Fruit fly (Drosophila melanogaster) whole organism, wandering third instar larva: ENCODE data around the gene CG10338.

Source experiments
- Abd-B ChIP-seq: fragments of >200 bp; optimal IDR thresholded peaks from 2 replicates; lab custom pipeline; 2017; ENCODE audit warnings: missing biosample characterization, missing genetic modification characterization
- CG32264 ChIP-seq: fragments of 200-800 bp; sonication (Bioruptor generic); optimal IDR thresholded peaks from 2 replicates; lab custom pipeline; 2016; ENCODE audit warnings: missing biosample characterization, missing genetic modification characterization
- CrebA ChIP-seq: fragments of 200-800 bp; sonication (Bioruptor generic); optimal IDR thresholded peaks from 2 replicates; lab custom pipeline; 2016; ENCODE audit warnings: missing biosample characterization, mild to moderate bottlenecking, missing genetic modification characterization, borderline replicate concordance
- Dfd ChIP-seq: fragments of >200 bp; optimal IDR thresholded peaks from 2 replicates; lab custom pipeline; 2017; ENCODE audit warnings: missing biosample characterization, missing genetic modification characterization
- Dif ChIP-seq: fragments of 200-275, 200-300 bp; sonication (Bioruptor generic); optimal IDR thresholded peaks from 2 replicates; lab custom pipeline; 2018; ENCODE audit warnings: missing biosample characterization, missing genetic modification characterization; ENCODE audit not compliant: partially characterized antibody
- Hr83 ChIP-seq: fragments of 200-300 bp; sonication (Bioruptor generic); optimal IDR thresholded peaks from 2 replicates; lab custom pipeline; 2016; ENCODE audit warnings: missing biosample characterization, mild to moderate bottlenecking, missing genetic modification characterization, moderate library complexity; ENCODE audit not compliant: poor library complexity, severe bottlenecking
- Jra ChIP-seq: sonication (Bioruptor generic); optimal IDR thresholded peaks from 2 replicates; lab custom pipeline; 2016; ENCODE audit warnings: missing biosample characterization, missing genetic modification characterization
- Mio ChIP-seq: sonication (Bioruptor generic); optimal IDR thresholded peaks from 2 replicates; lab custom pipeline; 2016; ENCODE audit warnings: missing biosample characterization, missing genetic modification characterization
- OdsH ChIP-seq: fragments of 200-800 bp; sonication (Bioruptor generic); optimal IDR thresholded peaks from 2 replicates; lab custom pipeline; 2016; ENCODE audit warnings: missing biosample characterization, mild to moderate bottlenecking, missing genetic modification characterization
- Rel ChIP-seq, 2 experiments: fragments of 200-800 bp; sonication (Bioruptor generic) in 1 of 2; optimal IDR thresholded peaks; 2 replicates in 1 of 2; 3 replicates in 1 of 2; lab custom pipeline; 2016 to 2019; ENCODE audit warnings: mild to moderate bottlenecking in 2 of 2, missing biosample characterization in 2 of 2, missing genetic modification characterization in 2 of 2, moderate library complexity in 1 of 2
- Vsx2 ChIP-seq: fragments of 200-300, 225-300 bp; sonication (Bioruptor generic); optimal IDR thresholded peaks from 2 replicates; lab custom pipeline; 2018; ENCODE audit warnings: missing biosample characterization, missing genetic modification characterization; ENCODE audit not compliant: partially characterized antibody
- br ChIP-seq: fragments of 200-800 bp; sonication (Bioruptor generic); optimal IDR thresholded peaks from 2 replicates; lab custom pipeline; 2016; ENCODE audit warnings: missing biosample characterization, missing genetic modification characterization
- foxo ChIP-seq, 2 experiments: fragments of 200-800 bp; sonication (Bioruptor generic); optimal IDR thresholded peaks; 2 replicates in 1 of 2; 3 replicates in 1 of 2; lab custom pipeline; 2016 to 2017; ENCODE audit warnings: missing biosample characterization in 2 of 2, missing genetic modification characterization in 2 of 2
- h ChIP-seq: fragments of 200-800 bp; sonication (Bioruptor generic); optimal IDR thresholded peaks from 3 replicates; lab custom pipeline; 2016; ENCODE audit warnings: missing biosample characterization, mild to moderate bottlenecking, missing genetic modification characterization
- jim ChIP-seq: fragments of 175-275, 200-325 bp; sonication (Bioruptor generic); optimal IDR thresholded peaks from 2 replicates; lab custom pipeline; 2016; ENCODE audit warnings: missing biosample characterization, mild to moderate bottlenecking, missing genetic modification characterization
- pan ChIP-seq: fragments of >200 bp; optimal IDR thresholded peaks from 2 replicates; lab custom pipeline; 2017
- psq ChIP-seq: fragments of 200-800 bp; sonication (Bioruptor generic); optimal IDR thresholded peaks from 3 replicates; lab custom pipeline; 2017; ENCODE audit warnings: missing biosample characterization, mild to moderate bottlenecking, missing genetic modification characterization, moderate library complexity
- rgr ChIP-seq: fragments of 200-800 bp; sonication (Bioruptor generic); optimal IDR thresholded peaks from 3 replicates; lab custom pipeline; 2016; ENCODE audit warnings: missing biosample characterization, mild to moderate bottlenecking, missing genetic modification characterization
- sage ChIP-seq: fragments of 200-800 bp; sonication (Bioruptor generic); optimal IDR thresholded peaks from 2 replicates; lab custom pipeline; 2016; ENCODE audit warnings: missing biosample characterization, mild to moderate bottlenecking, missing genetic modification characterization
- sv ChIP-seq: fragments of 200-800 bp; sonication (Bioruptor generic); optimal IDR thresholded peaks from 3 replicates; lab custom pipeline; 2016; ENCODE audit warnings: missing biosample characterization, missing genetic modification characterization
- tai ChIP-seq: sonication (Bioruptor generic); optimal IDR thresholded peaks from 2 replicates; lab custom pipeline; 2016; ENCODE audit warnings: missing biosample characterization, missing genetic modification characterization
- usp ChIP-seq: fragments of >200 bp; optimal IDR thresholded peaks from 2 replicates; lab custom pipeline; 2017; ENCODE audit warnings: missing biosample characterization, missing genetic modification characterization
- woc ChIP-seq: sonication (Bioruptor generic); optimal IDR thresholded peaks from 2 replicates; lab custom pipeline; 2016; ENCODE audit warnings: missing biosample characterization, mild to moderate bottlenecking, missing genetic modification characterization

The CG10338 gene

DNA sequence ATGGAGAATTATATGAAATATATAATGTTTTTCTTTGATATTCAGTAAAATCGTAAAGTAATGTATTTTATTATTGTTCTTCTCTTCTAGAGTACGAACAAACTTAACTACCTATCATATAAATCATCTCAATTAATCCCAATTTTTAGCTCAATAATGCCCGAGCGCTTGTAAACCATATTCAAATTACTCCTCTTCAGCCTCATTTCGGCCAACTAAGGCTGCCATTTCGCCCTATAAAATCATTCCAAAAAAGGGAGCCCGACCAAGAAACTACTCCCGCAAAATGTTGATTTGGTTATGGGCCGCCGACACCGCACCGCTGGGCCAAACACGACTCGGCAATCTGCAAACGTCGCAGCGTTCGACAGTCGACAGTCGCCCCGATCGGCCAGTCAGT, 47.2 kb downstream of the CG10338 start:
- no peak for TF ChIP-seq h

DNA sequence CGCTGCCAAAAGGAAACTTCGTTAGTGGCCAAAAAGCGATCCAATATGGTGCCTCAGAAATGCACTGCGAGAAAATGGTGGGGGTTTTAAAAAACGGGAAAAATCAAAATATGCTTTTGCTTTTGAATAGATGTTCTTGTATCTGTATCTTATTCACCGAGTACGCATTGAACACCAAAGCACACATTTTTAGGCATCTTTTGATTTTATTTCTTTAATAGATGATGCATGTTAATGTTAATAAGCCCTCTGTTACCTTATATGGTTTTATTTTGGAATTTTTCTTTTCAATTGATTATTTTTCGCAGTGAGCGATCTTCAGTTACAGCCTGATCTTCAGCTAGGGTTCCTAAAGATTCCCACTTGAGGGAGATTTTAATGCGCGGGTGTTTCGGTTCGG, 48.4 kb downstream of the CG10338 start:
- no peak for TF ChIP-seq jim
- no peak for TF ChIP-seq pan (lab: Kevin White, UChicago)
- no peak for TF ChIP-seq Jra (GFP tag; lab: Kevin White, UChicago)
- no peak for TF ChIP-seq sage (GFP tag; lab: Kevin White, UChicago)
- no peak for TF ChIP-seq Mio (GFP tag; lab: Kevin White, UChicago)
- TF ChIP-seq rgr (GFP tag; lab: Kevin White, UChicago): no peak
- no peak for TF ChIP-seq Rel (GFP tag; optimal IDR thresholded peaks at IDR 0.05; lab: Kevin White, UChicago)
- no peak for TF ChIP-seq Rel (tag; optimal IDR thresholded peaks at IDR 0.05; lab: Kevin White, UChicago)
- no peak for TF ChIP-seq psq (GFP tag; lab: Kevin White, UChicago)
- no peak for TF ChIP-seq CrebA (GFP tag; lab: Kevin White, UChicago)

DNA sequence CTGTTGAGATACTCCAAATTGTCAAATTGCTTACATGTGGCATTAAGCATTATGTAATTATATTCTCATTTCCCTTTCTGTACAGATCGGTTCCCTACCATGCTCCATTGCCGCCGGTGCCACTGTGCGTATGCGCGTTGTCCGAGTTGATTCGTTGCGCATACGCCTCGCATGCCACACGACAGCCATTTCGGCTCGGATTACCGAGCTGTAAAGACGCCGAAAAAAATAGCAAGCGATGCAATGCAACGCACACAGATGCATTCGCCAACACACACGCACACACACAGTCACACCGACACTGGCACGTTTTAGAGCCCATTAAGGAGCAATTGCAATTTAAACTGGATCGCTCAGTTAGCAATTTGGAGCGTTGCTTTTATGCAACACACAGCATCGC, 50.0 kb downstream of the CG10338 start:
- no peak for TF ChIP-seq sage (GFP tag; lab: Kevin White, UChicago)
- TF ChIP-seq Dfd (GFP tag; lab: Kevin White, UChicago): peak; percentile 62
- TF ChIP-seq foxo (GFP tag; optimal IDR thresholded peaks at IDR 0.05; lab: Kevin White, UChicago): no peak
- no peak for TF ChIP-seq OdsH (GFP tag; lab: Kevin White, UChicago)
- TF ChIP-seq, all 38 proteins: peak for 1

DNA sequence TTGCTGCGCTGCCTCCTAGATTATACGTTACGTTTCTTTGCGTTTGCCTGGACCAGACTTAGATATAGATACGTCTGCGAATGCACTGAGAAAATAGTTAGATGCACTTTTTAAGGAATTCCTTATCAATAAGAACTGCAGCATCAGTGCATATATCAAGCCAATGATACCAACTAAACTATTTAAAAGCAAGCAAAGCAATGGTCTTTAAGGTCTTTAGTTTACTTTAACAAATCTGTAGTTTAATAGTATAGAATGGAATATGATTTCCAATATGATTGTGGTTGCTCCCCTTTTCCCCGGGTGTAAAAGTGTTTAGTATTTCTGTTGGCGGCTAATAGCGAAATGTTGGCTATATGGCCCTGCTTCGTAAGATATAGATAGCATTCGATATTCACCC, 51.2 kb downstream of the CG10338 start:
- TF ChIP-seq Abd-B (GFP tag; lab: Kevin White, UChicago): no peak
- no peak for TF ChIP-seq Mio (GFP tag; lab: Kevin White, UChicago)
- no peak for TF ChIP-seq h
- no peak for TF ChIP-seq Dif (GFP tag; lab: Kevin White, UChicago)
- no peak for TF ChIP-seq CG32264 (GFP tag; lab: Kevin White, UChicago)
- TF ChIP-seq br: no peak
- TF ChIP-seq sv (GFP tag; lab: Kevin White, UChicago): no peak
- TF ChIP-seq woc (GFP tag; lab: Kevin White, UChicago): no peak
- no peak for TF ChIP-seq rgr (GFP tag; lab: Kevin White, UChicago)
- TF ChIP-seq usp (GFP tag; lab: Kevin White, UChicago): no peak
- no peak for TF ChIP-seq tai (GFP tag; lab: Kevin White, UChicago)
- no peak for TF ChIP-seq Hr83 (GFP tag; lab: Kevin White, UChicago)
- TF ChIP-seq foxo (GFP tag; optimal IDR thresholded peaks at IDR 0.05; lab: Kevin White, UChicago): no peak
- TF ChIP-seq Vsx2 (GFP tag; lab: Kevin White, UChicago): no peak
